Fruit fly (Drosophila melanogaster) whole organism, wandering third instar larva: ENCODE measurements around the gene CG7386.
"Not testable (repeated sequence)": the region's sequence is repeated elsewhere in the genome, so short reads cannot be mapped to it uniquely, and the experiment has no call there.

Experiments
- CG32264 ChIP-seq: fragments of 200-800 bp; sonication (Bioruptor generic); optimal IDR thresholded peaks from 2 replicates; lab custom pipeline; 2016; ENCODE audit warnings: missing biosample characterization, missing genetic modification characterization
- CG9705 ChIP-seq: fragments of 200-800 bp; sonication (Bioruptor generic); optimal IDR thresholded peaks from 2 replicates; lab custom pipeline; 2018; ENCODE audit warnings: missing biosample characterization, mild to moderate bottlenecking, missing genetic modification characterization
- CrebA ChIP-seq: fragments of 200-800 bp; sonication (Bioruptor generic); optimal IDR thresholded peaks from 2 replicates; lab custom pipeline; 2016; ENCODE audit warnings: missing biosample characterization, mild to moderate bottlenecking, missing genetic modification characterization, borderline replicate concordance
- Dif ChIP-seq: fragments of 200-275, 200-300 bp; sonication (Bioruptor generic); optimal IDR thresholded peaks from 2 replicates; lab custom pipeline; 2018; ENCODE audit warnings: missing biosample characterization, missing genetic modification characterization; ENCODE audit not compliant: partially characterized antibody
- GATAd ChIP-seq: sonication (Bioruptor generic); optimal IDR thresholded peaks from 2 replicates; lab custom pipeline; 2016; ENCODE audit warnings: missing biosample characterization, missing genetic modification characterization
- HLH106 ChIP-seq: fragments of 200-800 bp; optimal IDR thresholded peaks from 3 replicates; lab custom pipeline; 2019; ENCODE audit warnings: missing biosample characterization, mild to moderate bottlenecking, missing genetic modification characterization, moderate library complexity
- Jra ChIP-seq: sonication (Bioruptor generic); optimal IDR thresholded peaks from 2 replicates; lab custom pipeline; 2016; ENCODE audit warnings: missing biosample characterization, missing genetic modification characterization
- Myc ChIP-seq: fragments of >200 bp; optimal IDR thresholded peaks from 2 replicates; lab custom pipeline; 2017
- N ChIP-seq: fragments of >200 bp; optimal IDR thresholded peaks from 2 replicates; lab custom pipeline; 2018; ENCODE audit warnings: missing biosample characterization, missing external identifiers, missing genetic modification characterization
- OdsH ChIP-seq: fragments of 200-800 bp; sonication (Bioruptor generic); optimal IDR thresholded peaks from 2 replicates; lab custom pipeline; 2016; ENCODE audit warnings: missing biosample characterization, mild to moderate bottlenecking, missing genetic modification characterization
- Rel ChIP-seq, 2 experiments: fragments of 200-800 bp; sonication (Bioruptor generic) in 1 of 2; optimal IDR thresholded peaks; 2 replicates in 1 of 2; 3 replicates in 1 of 2; lab custom pipeline; 2016 to 2019; ENCODE audit warnings: mild to moderate bottlenecking in 2 of 2, missing biosample characterization in 2 of 2, missing genetic modification characterization in 2 of 2, moderate library complexity in 1 of 2
- Sp1 ChIP-seq: fragments of 200-800 bp; sonication (Bioruptor generic); optimal IDR thresholded peaks from 3 replicates; lab custom pipeline; 2019; ENCODE audit warnings: missing biosample characterization, mild to moderate bottlenecking, missing genetic modification characterization, moderate library complexity
- dl ChIP-seq, 2 experiments: fragments of 175-275, 200-275 bp in 1 of 2; fragments of 200-275 bp in 1 of 2; sonication (Bioruptor generic); optimal IDR thresholded peaks; lab custom pipeline; 2018; ENCODE audit warnings: mild to moderate bottlenecking in 2 of 2, missing biosample characterization in 2 of 2, missing genetic modification characterization in 2 of 2, moderate library complexity in 2 of 2; ENCODE audit not compliant: partially characterized antibody in 2 of 2, insufficient read depth in 1 of 2
- dsf ChIP-seq: sonication (Bioruptor generic); optimal IDR thresholded peaks from 2 replicates; lab custom pipeline; 2016; ENCODE audit warnings: missing biosample characterization, missing genetic modification characterization, borderline replicate concordance
- ey ChIP-seq: fragments of 200-800 bp; sonication (Bioruptor generic); optimal IDR thresholded peaks from 2 replicates; lab custom pipeline; 2016; ENCODE audit warnings: missing biosample characterization, missing genetic modification characterization
- foxo ChIP-seq, 2 experiments: fragments of 200-800 bp; sonication (Bioruptor generic); optimal IDR thresholded peaks; 2 replicates in 1 of 2; 3 replicates in 1 of 2; lab custom pipeline; 2016 to 2017; ENCODE audit warnings: missing biosample characterization in 2 of 2, missing genetic modification characterization in 2 of 2
- h ChIP-seq: fragments of 200-800 bp; sonication (Bioruptor generic); optimal IDR thresholded peaks from 3 replicates; lab custom pipeline; 2016; ENCODE audit warnings: missing biosample characterization, mild to moderate bottlenecking, missing genetic modification characterization
- pan ChIP-seq: fragments of >200 bp; optimal IDR thresholded peaks from 2 replicates; lab custom pipeline; 2017
- psq ChIP-seq: fragments of 200-800 bp; sonication (Bioruptor generic); optimal IDR thresholded peaks from 3 replicates; lab custom pipeline; 2017; ENCODE audit warnings: missing biosample characterization, mild to moderate bottlenecking, missing genetic modification characterization, moderate library complexity
- rgr ChIP-seq: fragments of 200-800 bp; sonication (Bioruptor generic); optimal IDR thresholded peaks from 3 replicates; lab custom pipeline; 2016; ENCODE audit warnings: missing biosample characterization, mild to moderate bottlenecking, missing genetic modification characterization
- sage ChIP-seq: fragments of 200-800 bp; sonication (Bioruptor generic); optimal IDR thresholded peaks from 2 replicates; lab custom pipeline; 2016; ENCODE audit warnings: missing biosample characterization, mild to moderate bottlenecking, missing genetic modification characterization
- sv ChIP-seq: fragments of 200-800 bp; sonication (Bioruptor generic); optimal IDR thresholded peaks from 3 replicates; lab custom pipeline; 2016; ENCODE audit warnings: missing biosample characterization, missing genetic modification characterization
- tai ChIP-seq: sonication (Bioruptor generic); optimal IDR thresholded peaks from 2 replicates; lab custom pipeline; 2016; ENCODE audit warnings: missing biosample characterization, missing genetic modification characterization
- usp ChIP-seq: fragments of >200 bp; optimal IDR thresholded peaks from 2 replicates; lab custom pipeline; 2017; ENCODE audit warnings: missing biosample characterization, missing genetic modification characterization
- woc ChIP-seq: sonication (Bioruptor generic); optimal IDR thresholded peaks from 2 replicates; lab custom pipeline; 2016; ENCODE audit warnings: missing biosample characterization, mild to moderate bottlenecking, missing genetic modification characterization

CG7386 gene

dm6 chr3L:6146374-6146773 lies 43.2 kb upstream of the CG7386 start, which contains the start of gene Lcp65Ab2:
TSS of gene Lcp65Ab2 (plus strand) at chr3L:6146674.
- TF ChIP-seq dsf (GFP tag; lab: Kevin White, UChicago); sage; ey (GFP tag; lab: Kevin White, UChicago): not testable (repeated sequence)

dm6 chr3L:6147887-6148286 lies 41.7 kb upstream of the CG7386 start, which contains the start of gene Cpr65Ax1:
TSS of gene Cpr65Ax1 (minus strand) at chr3L:6147987.
- TF ChIP-seq Myc (lab: Kevin White, UChicago); dl (GFP tag; optimal IDR thresholded peaks at IDR 0.05; lab: Kevin White, UChicago; ENCODE audit: insufficient read depth in 1 of 2, partially characterized antibody in 2 of 2); rgr (GFP tag; lab: Kevin White, UChicago): not testable (repeated sequence)

- TF ChIP-seq h (GFP tag; lab: Kevin White, UChicago); CG9705 (GFP tag; lab: Kevin White, UChicago); Rel (GFP tag; optimal IDR thresholded peaks at IDR 0.05; lab: Kevin White, UChicago); Rel (tag; optimal IDR thresholded peaks at IDR 0.05; lab: Kevin White, UChicago): not testable (repeated sequence)
These were observed 40.3 kb upstream of the CG7386 start, which contains the start of gene Lcp65Ab1 for dm6 chr3L:6149248-6149647. TSS of gene Lcp65Ab1 (plus strand) at chr3L:6149548.

dm6 chr3L:6150757-6151354 lies 38.7 kb upstream of the CG7386 start, which contains the start of the genes Cpr65Ax2 and Lcp65Aa:
TSS of gene Cpr65Ax2 (minus strand) at chr3L:6150857.
TSS of gene Lcp65Aa (plus strand) at chr3L:6151304.
- not testable (repeated sequence) for TF ChIP-seq sv (GFP tag; lab: Kevin White, UChicago); sage; pan

- no peak for TF ChIP-seq foxo (GFP tag; optimal IDR thresholded peaks at IDR 0.05; lab: Kevin White, UChicago)
- TF ChIP-seq Jra (GFP tag; lab: Kevin White, UChicago), result no peak
- TF ChIP-seq tai (GFP tag; lab: Kevin White, UChicago), result no peak
- no peak for TF ChIP-seq dl (GFP tag; optimal IDR thresholded peaks at IDR 0.05; lab: Kevin White, UChicago; ENCODE audit: insufficient read depth in 1 of 2, partially characterized antibody in 2 of 2)
- TF ChIP-seq sv (GFP tag; lab: Kevin White, UChicago), result no peak
- TF ChIP-seq OdsH (GFP tag; lab: Kevin White, UChicago), result no peak
- no peak for TF ChIP-seq HLH106 (tag; lab: Kevin White, UChicago)
- no peak for TF ChIP-seq rgr (GFP tag; lab: Kevin White, UChicago)
- TF ChIP-seq pan, result no peak
- no peak for TF ChIP-seq CrebA (GFP tag; lab: Kevin White, UChicago)
- TF ChIP-seq psq (GFP tag; lab: Kevin White, UChicago), result no peak
- no peak for TF ChIP-seq dsf (GFP tag; lab: Kevin White, UChicago)
- no peak for TF ChIP-seq CG9705 (GFP tag; lab: Kevin White, UChicago)
- TF ChIP-seq usp (GFP tag; lab: Kevin White, UChicago), result no peak
- TF ChIP-seq N (GFP tag; lab: Kevin White, UChicago), result no peak
- TF ChIP-seq woc (GFP tag; lab: Kevin White, UChicago), result no peak
- TF ChIP-seq Sp1, result no peak
- no peak for TF ChIP-seq GATAd (GFP tag; lab: Kevin White, UChicago)
- no peak for TF ChIP-seq CG32264 (GFP tag; lab: Kevin White, UChicago)
- no peak for TF ChIP-seq Dif (GFP tag; lab: Kevin White, UChicago)
These were observed 37.0 kb upstream of the CG7386 start, which contains the start of gene Acp65Aa for dm6 chr3L:6152531-6152930. TSS of gene Acp65Aa (minus strand) at chr3L:6152745.

dm6 chr3L:6154951-6155394 lies 34.6 kb upstream of the CG7386 start:
- TF ChIP-seq Rel (GFP tag; optimal IDR thresholded peaks at IDR 0.05; lab: Kevin White, UChicago) (peak; percentile 72), Rel (tag; optimal IDR thresholded peaks at IDR 0.05; lab: Kevin White, UChicago) (no peak), Sp1 (peak; percentile 41), dl (GFP tag; optimal IDR thresholded peaks at IDR 0.05; lab: Kevin White, UChicago; ENCODE audit: insufficient read depth in 1 of 2, partially characterized antibody in 2 of 2) (no peak), Dif (GFP tag; lab: Kevin White, UChicago) (no peak), CrebA (GFP tag; lab: Kevin White, UChicago) (peak; percentile 44)
